Worm (Caenorhabditis elegans) whole organism, L4 larva: ENCODE data around the gene F46F5.15.

ENCODE experiments used
- R02D3.7 ChIP-seq: fragments of 150-350 bp; sonication (generic microtip); optimal IDR thresholded peaks from 3 replicates; lab custom pipeline; 2014; ENCODE audit warnings: missing biosample characterization, missing genetic modification characterization
- ceh-20 ChIP-seq: fragments of 200-800 bp; sonication (Bioruptor generic); IDR thresholded peaks from 2 replicates; pipeline ENCODE4 v1.3.6; 2022; ENCODE audit warnings: missing genetic modification reagents, missing genetic modification characterization, missing compliant biosample characterization
- dpl-1 ChIP-seq: fragments of 150-350 bp; optimal IDR thresholded peaks from 2 replicates; lab custom pipeline; 2014; ENCODE audit warnings: missing biosample characterization, missing genetic modification reagents, missing genetic modification characterization
- lim-7 ChIP-seq: fragments of 200-800 bp; sonication (Bioruptor generic); IDR thresholded peaks from 2 replicates; pipeline ENCODE4 v1.3.6; 2022; ENCODE audit warnings: missing genetic modification characterization, missing compliant biosample characterization
- lin-15B ChIP-seq: fragments of 150-350 bp; sonication (generic microtip); optimal IDR thresholded peaks from 3 replicates; lab custom pipeline; 2014; ENCODE audit warnings: missing biosample characterization, missing genetic modification characterization
- lin-38 ChIP-seq: fragments of 200-800 bp; sonication (Bioruptor generic); IDR thresholded peaks from 2 replicates; pipeline ENCODE4 v1.3.6; 2022; ENCODE audit warnings: missing genetic modification reagents, missing genetic modification characterization, missing compliant biosample characterization
- lsy-2 ChIP-seq, 2 experiments: fragments of 150-350 bp in 1 of 2; sonication (generic microtip) in 1 of 2; optimal IDR thresholded peaks; 2 replicates each; lab custom pipeline; 2014 to 2017; ENCODE audit warnings: missing biosample characterization in 2 of 2, missing genetic modification characterization in 2 of 2
- mdl-1 ChIP-seq, 2 experiments: fragments of 150-350 bp in 1 of 2; sonication (generic microtip) in 1 of 2; optimal IDR thresholded peaks; 2 replicates each; lab custom pipeline; 2014 to 2017; ENCODE audit warnings: missing biosample characterization in 2 of 2, missing genetic modification characterization in 2 of 2
- nhr-28 ChIP-seq: fragments of 150-350 bp; optimal IDR thresholded peaks from 2 replicates; lab custom pipeline; 2014; ENCODE audit warnings: missing biosample characterization, missing genetic modification characterization
- pha-4 ChIP-seq, 2 experiments: fragments of 150-350 bp in 1 of 2; fragments of 200-800 bp in 1 of 2; sonication (Bioruptor generic) in 1 of 2; IDR thresholded peaks in 1 of 2; optimal IDR thresholded peaks in 1 of 2; 2 replicates each; pipeline versions ENCODE4 v1.3.6 to Lab custom; 2014 to 2022; ENCODE audit warnings: missing genetic modification characterization in 2 of 2, missing genetic modification reagents in 2 of 2, missing biosample characterization in 1 of 2, missing compliant biosample characterization in 1 of 2
- unc-130 ChIP-seq: sonication (generic microtip); optimal IDR thresholded peaks from 2 replicates; lab custom pipeline; 2016; ENCODE audit warnings: missing genetic modification reagents, missing genetic modification characterization, missing compliant biosample characterization
- unc-62 ChIP-seq, 3 experiments: fragments of 150-350 bp in 1 of 3; sonication (generic microtip); optimal IDR thresholded peaks in 2 of 3; peaks in 1 of 3; 1 replicate in 1 of 3; 2 replicates in 2 of 3; lab custom pipeline; 2014 to 2017; ENCODE audit warnings: missing biosample characterization in 3 of 3, missing genetic modification characterization in 3 of 3, missing genetic modification reagents in 3 of 3, missing genotype in 1 of 3

DNA sequence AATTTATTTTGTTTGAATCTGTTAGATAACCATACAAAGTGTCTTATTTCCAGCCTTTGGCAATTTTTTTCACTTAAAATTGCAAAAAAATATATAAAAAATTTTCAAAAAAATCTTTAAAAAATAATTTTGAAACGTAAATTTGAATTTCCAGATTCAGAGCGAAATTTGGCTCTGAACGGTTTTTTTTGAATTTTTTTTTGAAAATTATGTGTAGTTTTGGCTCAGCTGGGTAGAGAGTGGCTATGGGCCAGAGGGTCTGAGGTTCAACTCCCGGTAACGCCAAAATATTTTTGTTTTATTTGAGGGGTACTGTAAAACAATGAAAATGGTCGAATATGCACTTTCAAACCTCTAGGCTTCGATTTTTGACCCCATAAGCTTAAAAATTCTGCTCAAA, 34.8 kb upstream of the F46F5.15 start:
- TF ChIP-seq unc-62 (GFP tag; optimal IDR thresholded peaks at IDR 0.05 in 1 of 2; lab: Kevin White, UChicago) (no peak), unc-62 (tag; optimal IDR thresholded peaks at IDR 0.05; lab: Kevin White, UChicago) (no peak), lin-38 (GFP tag; lab: Robert Waterston, UW) (no peak), lin-15B (tag; lab: Kevin White, UChicago) (no peak), dpl-1 (no peak), unc-130 (GFP tag; lab: Kevin White, UChicago) (no peak), R02D3.7 (tag; lab: Kevin White, UChicago) (no peak), lim-7 (GFP tag; lab: Robert Waterston, UW) (no peak), pha-4 (GFP tag; IDR thresholded peaks at IDR 0.05; lab: Robert Waterston, UW) (no peak), pha-4 (tag; optimal IDR thresholded peaks at IDR 0.05; lab: Kevin White, UChicago) (no peak), nhr-28 (tag; lab: Kevin White, UChicago) (no peak), mdl-1 (tag; optimal IDR thresholded peaks at IDR 0.05; lab: Kevin White, UChicago) (no peak), lsy-2 (tag; optimal IDR thresholded peaks at IDR 0.05; lab: Kevin White, UChicago) (no peak), ceh-20 (GFP tag; lab: Robert Waterston, UW) (no peak)
